Worm (Caenorhabditis elegans) whole organism, L3 larva: ENCODE results near the gene cdk-4.

ENCODE experiments used
- R02D3.7 ChIP-seq: fragments of 150-350 bp; optimal IDR thresholded peaks from 2 replicates; lab custom pipeline; 2014; ENCODE audit warnings: missing biosample characterization, missing genetic modification characterization
- ZK546.5 ChIP-seq: sonication (generic microtip); optimal IDR thresholded peaks from 2 replicates; lab custom pipeline; 2017; ENCODE audit warnings: missing biosample characterization, missing genetic modification characterization
- ama-1 ChIP-seq: fragments of 150-350 bp; optimal IDR thresholded peaks from 2 replicates; lab custom pipeline; 2018
- ceh-82 ChIP-seq: fragments of 150-350 bp; optimal IDR thresholded peaks from 2 replicates; lab custom pipeline; 2014; ENCODE audit warnings: missing biosample characterization, missing genetic modification characterization
- egl-27 ChIP-seq: sonication (generic microtip); optimal IDR thresholded peaks from 4 replicates; lab custom pipeline; 2017; ENCODE audit warnings: missing biosample characterization, missing genetic modification reagents, missing genetic modification characterization
- elt-2 ChIP-seq: sonication (generic microtip); optimal IDR thresholded peaks from 2 replicates; lab custom pipeline; 2016; ENCODE audit warnings: missing genetic modification reagents, mild to moderate bottlenecking, missing genetic modification characterization, missing compliant biosample characterization
- elt-3 ChIP-seq, 3 experiments: fragments of 150-350 bp in 1 of 3; sonication (generic microtip) in 2 of 3; optimal IDR thresholded peaks; 2 replicates in 2 of 3; 4 replicates in 1 of 3; lab custom pipeline; 2014 to 2017; ENCODE audit warnings: missing biosample characterization in 3 of 3, missing genetic modification characterization in 3 of 3
- eor-1 ChIP-seq, 2 experiments: fragments of 150-350 bp; optimal IDR thresholded peaks; 2 replicates each; lab custom pipeline; 2014 to 2018; ENCODE audit warnings: missing biosample characterization in 2 of 2, missing genetic modification characterization in 2 of 2
- fkh-2 ChIP-seq: fragments of 150-350 bp; optimal IDR thresholded peaks from 2 replicates; lab custom pipeline; 2014; ENCODE audit warnings: missing biosample characterization, missing genetic modification reagents, missing genetic modification characterization
- fos-1 ChIP-seq: fragments of 150-350 bp; optimal IDR thresholded peaks from 2 replicates; lab custom pipeline; 2014; ENCODE audit warnings: missing biosample characterization, missing genetic modification characterization
- hmg-11 ChIP-seq: sonication (generic microtip); optimal IDR thresholded peaks from 2 replicates; lab custom pipeline; 2016; ENCODE audit warnings: missing genetic modification characterization, missing compliant biosample characterization
- jun-1 ChIP-seq: fragments of 150-350 bp; optimal IDR thresholded peaks from 2 replicates; lab custom pipeline; 2014; ENCODE audit warnings: missing biosample characterization, missing genetic modification reagents, missing genetic modification characterization
- lin-15B ChIP-seq: fragments of 150-350 bp; optimal IDR thresholded peaks from 2 replicates; lab custom pipeline; 2014; ENCODE audit warnings: missing biosample characterization, missing genetic modification characterization
- lin-39 ChIP-seq: fragments of 150-350 bp; optimal IDR thresholded peaks from 2 replicates; lab custom pipeline; 2018; ENCODE audit warnings: missing biosample characterization, missing genetic modification reagents, missing genetic modification characterization
- lsy-12 ChIP-seq: sonication (generic microtip); optimal IDR thresholded peaks from 2 replicates; lab custom pipeline; 2016; ENCODE audit warnings: mild to moderate bottlenecking, missing genetic modification characterization, missing compliant biosample characterization
- nhr-11 ChIP-seq: fragments of 150-350 bp; optimal IDR thresholded peaks from 2 replicates; lab custom pipeline; 2014; ENCODE audit warnings: missing biosample characterization, missing genetic modification characterization
- nhr-23 ChIP-seq: fragments of 150-350 bp; optimal IDR thresholded peaks from 2 replicates; lab custom pipeline; 2014; ENCODE audit warnings: missing biosample characterization, missing genetic modification reagents, missing genetic modification characterization
- nhr-237 ChIP-seq: fragments of 150-350 bp; optimal IDR thresholded peaks from 2 replicates; lab custom pipeline; 2014; ENCODE audit warnings: missing biosample characterization, missing genetic modification characterization
- nhr-43 ChIP-seq: sonication (generic microtip); optimal IDR thresholded peaks from 2 replicates; lab custom pipeline; 2016; ENCODE audit warnings: mild to moderate bottlenecking, missing genetic modification characterization, missing compliant biosample characterization; ENCODE audit not compliant: poor library complexity, severe bottlenecking
- nhr-76 ChIP-seq: fragments of 150-350 bp; sonication (generic microtip); optimal IDR thresholded peaks from 5 replicates; lab custom pipeline; 2014; ENCODE audit warnings: missing biosample characterization, missing genetic modification characterization
- pha-4 ChIP-seq: fragments of 150-350 bp; optimal IDR thresholded peaks from 2 replicates; lab custom pipeline; 2014; ENCODE audit warnings: missing biosample characterization, missing genetic modification reagents, missing genetic modification characterization
- pqm-1 ChIP-seq: fragments of 150-350 bp; optimal IDR thresholded peaks from 2 replicates; lab custom pipeline; 2017; ENCODE audit warnings: missing biosample characterization, missing genetic modification characterization, inconsistent platforms
- ztf-11 ChIP-seq: fragments of 150-350 bp; optimal IDR thresholded peaks from 2 replicates; lab custom pipeline; 2014; ENCODE audit warnings: missing biosample characterization, missing genetic modification characterization

cdk-4 gene

ce11 chrX:13471855-13472254 lies 46.9 kb downstream of the cdk-4 start, which contains the start of gene tre-4:
Gene tre-4, plus strand, starts transcription at chrX:13472155.
- TF ChIP-seq ama-1 (lab: Kevin White, UChicago): no peak
- no peak for TF ChIP-seq eor-1 (tag; optimal IDR thresholded peaks at IDR 0.05; lab: Kevin White, UChicago)
- no peak for TF ChIP-seq jun-1 (tag; lab: Kevin White, UChicago)
- TF ChIP-seq ztf-11 (tag; lab: Kevin White, UChicago): no peak
- peak; percentile 61 for TF ChIP-seq pha-4 (tag; lab: Kevin White, UChicago)
- TF ChIP-seq fos-1: no peak
- no peak for TF ChIP-seq lin-15B
- no peak for TF ChIP-seq ZK546.5 (tag; lab: Kevin White, UChicago)
- no peak for TF ChIP-seq lin-39 (tag; lab: Kevin White, UChicago)
- TF ChIP-seq, all 47 proteins: peak for 1

DNA sequence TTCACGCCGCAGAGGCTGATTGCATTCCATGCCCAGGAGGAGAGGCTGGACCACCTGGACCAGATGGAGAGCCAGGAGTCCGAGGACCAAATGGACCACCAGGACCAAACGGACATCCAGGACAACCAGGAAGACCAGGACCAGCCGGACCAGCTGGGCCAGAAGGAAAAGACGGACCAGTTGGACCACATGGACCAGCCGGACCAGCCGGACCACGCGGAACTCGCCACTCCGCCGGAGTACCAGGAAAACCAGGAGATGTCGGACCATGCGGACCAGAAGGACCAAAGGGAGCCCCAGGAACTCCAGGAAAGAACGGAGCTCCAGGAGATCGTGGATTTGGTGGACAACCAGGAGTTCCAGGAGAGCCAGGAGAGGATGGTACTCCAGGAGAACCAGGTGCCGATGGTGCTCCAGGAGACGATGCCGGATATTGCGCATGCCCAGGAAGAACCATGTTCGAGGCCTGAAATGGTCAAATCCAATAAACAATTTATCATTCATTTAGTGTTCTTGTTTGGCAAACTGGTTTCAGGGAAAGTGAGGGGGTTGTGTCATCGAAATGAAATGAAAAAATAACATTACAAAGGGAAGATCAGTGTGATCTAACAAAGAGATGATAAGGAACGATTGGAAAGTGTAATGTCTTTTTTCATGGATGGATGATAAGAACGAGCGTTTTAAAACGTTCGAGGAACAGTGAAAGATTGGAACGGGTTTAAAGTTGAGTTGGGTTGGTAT lies 48.6 kb downstream of the cdk-4 start:
- TF ChIP-seq ceh-82: no peak
- peak; percentile 25 for TF ChIP-seq elt-2
- TF ChIP-seq pqm-1: peak; percentile 4
- peak in 1 of 3 experiments; percentile 58 for TF ChIP-seq elt-3 (tag; optimal IDR thresholded peaks at IDR 0.05; lab: Kevin White, UChicago)

- TF ChIP-seq ZK546.5 (tag; lab: Kevin White, UChicago) (no peak), elt-3 (tag; optimal IDR thresholded peaks at IDR 0.05; lab: Kevin White, UChicago) (peak in 1 of 3 experiments; percentile 18)
These were observed 49.6 kb downstream of the cdk-4 start, which contains the start of gene col-184 for ce11 chrX:13469047-13469633. Gene col-184, plus strand, starts transcription at chrX:13469455.

ce11 chrX:13466926-13467866 lies 51.5 kb downstream of the cdk-4 start, which contains the start of gene col-183:
Gene col-183, minus strand, starts transcription at chrX:13467764.
- TF ChIP-seq nhr-11 (tag; lab: Kevin White, UChicago) (no peak), ztf-11 (tag; lab: Kevin White, UChicago) (no peak), R02D3.7 (tag; lab: Kevin White, UChicago) (no peak), fkh-2 (no peak), lin-39 (tag; lab: Kevin White, UChicago) (no peak), hmg-11 (no peak), nhr-76 (tag; lab: Kevin White, UChicago) (no peak), lin-15B (no peak), egl-27 (tag; lab: Kevin White, UChicago) (no peak), nhr-43 (tag; lab: Kevin White, UChicago) (no peak), lsy-12 (tag; lab: Kevin White, UChicago) (no peak), nhr-23 (tag; lab: Kevin White, UChicago) (no peak), pha-4 (tag; lab: Kevin White, UChicago) (no peak), ceh-82 (no peak), elt-3 (tag; optimal IDR thresholded peaks at IDR 0.05; lab: Kevin White, UChicago) (no peak), nhr-237 (tag; lab: Kevin White, UChicago) (no peak)
- TF ChIP-seq, all 47 proteins: peak for 0
